Fruit fly (Drosophila melanogaster): ENCODE measurements around the gene drongo.

dm6 chr2L:826388-826787 lies 24.5 kb downstream of the drongo start:
- TF ChIP-seq OdsH (GFP tag; optimal IDR thresholded peaks at IDR 0.05) (no peak), fru (GFP tag; optimal IDR thresholded peaks at IDR 0.05) (no peak), br (GFP tag; optimal IDR thresholded peaks at IDR 0.05) (no peak), Myc (optimal IDR thresholded peaks at IDR 0.05) (no peak)

Data from whole organism, wandering third instar larva.